Fruit fly (Drosophila melanogaster) whole organism, pupa: ENCODE measurements around the gene Rab21.
A peak's percentile ranks its signal among the peaks of the same experiment; 100 is the strongest.

ENCODE experiments used
- CG10348 ChIP-seq: fragments of 200-800 bp; sonication (Bioruptor generic); IDR thresholded peaks from 2 replicates; pipeline ENCODE4 v1.3.6; 2022; ENCODE audit warnings: missing biosample characterization, missing genetic modification characterization
- CG12605 ChIP-seq: fragments of 200-800 bp; sonication (Bioruptor generic); IDR thresholded peaks from 2 replicates; pipeline ENCODE4 v1.3.6; 2022; ENCODE audit warnings: missing biosample characterization, missing genetic modification characterization
- CG13204 ChIP-seq: fragments of 200-800 bp; sonication (Bioruptor generic); optimal IDR thresholded peaks from 2 replicates; lab custom pipeline; 2018; ENCODE audit warnings: missing biosample characterization, mild to moderate bottlenecking, missing genetic modification characterization, moderate library complexity
- CG14655 ChIP-seq: fragments of 200-800 bp; sonication (Bioruptor generic); optimal IDR thresholded peaks from 3 replicates; lab custom pipeline; 2017; ENCODE audit warnings: mild to moderate bottlenecking, missing biosample characterization, missing genetic modification reagents, missing genetic modification characterization
- CG15710 ChIP-seq: fragments of 200-800 bp; sonication (Bioruptor generic); optimal IDR thresholded peaks from 2 replicates; lab custom pipeline; 2018; ENCODE audit warnings: missing biosample characterization, mild to moderate bottlenecking, missing genetic modification characterization, moderate library complexity
- CG17806 ChIP-seq: fragments of 200-800 bp; sonication (Bioruptor generic); optimal IDR thresholded peaks from 2 replicates; lab custom pipeline; 2018; ENCODE audit warnings: missing biosample characterization, mild to moderate bottlenecking, missing genetic modification characterization, moderate library complexity
- CG32121 ChIP-seq: fragments of 200-800 bp; sonication (Bioruptor generic); IDR thresholded peaks from 2 replicates; pipeline ENCODE4 v1.3.6; 2022; ENCODE audit warnings: missing biosample characterization, missing genetic modification characterization
- CG34367 ChIP-seq: fragments of 200-800 bp; sonication (Bioruptor generic); optimal IDR thresholded peaks from 2 replicates; lab custom pipeline; 2018; ENCODE audit warnings: missing biosample characterization, mild to moderate bottlenecking, missing genetic modification characterization
- CG4496 ChIP-seq: fragments of 200-800 bp; sonication (Bioruptor generic); IDR thresholded peaks from 3 replicates; pipeline ENCODE4 v1.3.6; 2022; ENCODE audit warnings: missing biosample characterization, missing genetic modification characterization
- CG8159 ChIP-seq: fragments of 200-800 bp; sonication (Bioruptor generic); optimal IDR thresholded peaks from 3 replicates; lab custom pipeline; 2018; ENCODE audit warnings: missing biosample characterization, mild to moderate bottlenecking, missing genetic modification characterization, moderate library complexity
- CG8301 ChIP-seq: fragments of 200-800 bp; sonication (Bioruptor generic); optimal IDR thresholded peaks from 2 replicates; lab custom pipeline; 2018; ENCODE audit warnings: missing biosample characterization, mild to moderate bottlenecking, missing genetic modification characterization
- CG9948 ChIP-seq: fragments of 200-800 bp; sonication (Bioruptor generic); optimal IDR thresholded peaks from 2 replicates; lab custom pipeline; 2018; ENCODE audit warnings: missing biosample characterization, mild to moderate bottlenecking, missing genetic modification characterization, moderate library complexity
- D1 ChIP-seq: fragments of 200-800 bp; sonication (Bioruptor generic); optimal IDR thresholded peaks from 2 replicates; lab custom pipeline; 2018; ENCODE audit warnings: missing biosample characterization, mild to moderate bottlenecking, missing genetic modification characterization, moderate library complexity
- EcR ChIP-seq: fragments of 200-800 bp; sonication (Bioruptor generic); optimal IDR thresholded peaks from 3 replicates; lab custom pipeline; 2019; ENCODE audit warnings: missing biosample characterization, missing genetic modification characterization, mild to moderate bottlenecking, moderate library complexity, missing genetic modification reagents
- Ets98B ChIP-seq: fragments of 200-800 bp; sonication (Bioruptor generic); IDR thresholded peaks from 2 replicates; pipeline ENCODE4 v1.3.6; 2022; ENCODE audit warnings: missing biosample characterization, missing genetic modification characterization
- Pif1A ChIP-seq: fragments of 200-800 bp; sonication (Bioruptor generic); optimal IDR thresholded peaks from 3 replicates; lab custom pipeline; 2016; ENCODE audit warnings: missing biosample characterization, missing genetic modification characterization
- Pif1B ChIP-seq: fragments of 200-800 bp; sonication (Bioruptor generic); optimal IDR thresholded peaks from 3 replicates; lab custom pipeline; 2016; ENCODE audit warnings: missing biosample characterization, missing genetic modification characterization
- Snoo ChIP-seq: fragments of 200-800 bp; sonication (Bioruptor generic); optimal IDR thresholded peaks from 3 replicates; lab custom pipeline; 2017; ENCODE audit warnings: missing biosample characterization, mild to moderate bottlenecking, missing genetic modification characterization, inconsistent platforms
- fd96Ca ChIP-seq: fragments of 200-800 bp; sonication (Bioruptor generic); IDR thresholded peaks from 3 replicates; pipeline ENCODE4 v1.3.6; 2022; ENCODE audit warnings: missing biosample characterization, missing genetic modification characterization
- gl ChIP-seq: fragments of 200-800 bp; sonication (Bioruptor generic); optimal IDR thresholded peaks from 2 replicates; lab custom pipeline; 2018; ENCODE audit warnings: missing biosample characterization, mild to moderate bottlenecking, missing genetic modification characterization
- rn ChIP-seq: fragments of 200-800 bp; sonication (Bioruptor generic); IDR thresholded peaks from 2 replicates; pipeline ENCODE4 v1.3.6; 2022; ENCODE audit warnings: missing biosample characterization, missing genetic modification characterization

The Rab21 gene

dm6 chrX:23013208-23013607 is at the start of gene Rab21, which contains the start of gene Coa7:
Gene Rab21 (minus strand): TSS chrX:23013409.
Gene Coa7 (plus strand): TSS chrX:23013495.
- TF ChIP-seq CG4496 (GFP tag; lab: Robert Waterston, UW), result 0 out of 3 replicates have a peak, but pooled peaks have one; percentile 8
- no peak for TF ChIP-seq CG10348 (GFP tag; lab: Robert Waterston, UW)

- TF ChIP-seq Pif1B (GFP tag; lab: Kevin White, UChicago), result no peak
- no peak for TF ChIP-seq CG10348 (GFP tag; lab: Robert Waterston, UW)
- no peak for TF ChIP-seq CG8159 (tag; lab: Kevin White, UChicago)
- TF ChIP-seq CG4496 (GFP tag; lab: Robert Waterston, UW), result no peak
- no peak for TF ChIP-seq CG12605 (GFP tag; lab: Robert Waterston, UW)
- no peak for TF ChIP-seq Snoo (tag; lab: Kevin White, UChicago)
- TF ChIP-seq CG9948 (tag; lab: Kevin White, UChicago), result no peak
- TF ChIP-seq Pif1A (GFP tag; lab: Kevin White, UChicago), result no peak
- TF ChIP-seq gl (tag; lab: Kevin White, UChicago), result no peak
- TF ChIP-seq CG17806, result no peak
- TF ChIP-seq CG15710, result no peak
- no peak for TF ChIP-seq EcR (GFP tag; lab: Kevin White, UChicago)
These were observed 22.6 kb upstream of the Rab21 start, which contains the start of gene CG12061 for dm6 chrX:23035766-23036165. Gene CG12061 (plus strand): TSS chrX:23036066.

dm6 chrX:23022598-23022997 is 9.4 kb upstream of the Rab21 start, which contains the start of gene zyd:
Gene zyd (plus strand): TSS chrX:23022898.
- TF ChIP-seq EcR (GFP tag; lab: Kevin White, UChicago) (no peak), CG8159 (tag; lab: Kevin White, UChicago) (no peak), Ets98B (GFP tag; lab: Robert Waterston, UW) (no peak), Snoo (tag; lab: Kevin White, UChicago) (no peak), CG14655 (GFP tag; lab: Kevin White, UChicago) (no peak), Pif1B (GFP tag; lab: Kevin White, UChicago) (no peak), CG34367 (tag; lab: Kevin White, UChicago) (no peak), CG12605 (GFP tag; lab: Robert Waterston, UW) (no peak), Pif1A (GFP tag; lab: Kevin White, UChicago) (no peak), CG15710 (no peak), D1 (tag; lab: Kevin White, UChicago) (no peak), CG9948 (tag; lab: Kevin White, UChicago) (no peak), fd96Ca (GFP tag; lab: Robert Waterston, UW) (no peak), CG32121 (no peak), gl (tag; lab: Kevin White, UChicago) (no peak)

dm6 chrX:23011859-23012258 is 1.4 kb downstream of the Rab21 start:
- TF ChIP-seq EcR (GFP tag; lab: Kevin White, UChicago) (no peak), fd96Ca (GFP tag; lab: Robert Waterston, UW) (no peak), Ets98B (GFP tag; lab: Robert Waterston, UW) (no peak)

dm6 chrX:23011203-23011602 is 2.0 kb downstream of the Rab21 start, which contains the start of gene FucTC:
Gene FucTC (minus strand): TSS chrX:23011303.
- TF ChIP-seq CG32121 (no peak), CG14655 (GFP tag; lab: Kevin White, UChicago) (no peak), CG12605 (GFP tag; lab: Robert Waterston, UW) (no peak), CG17806 (no peak), D1 (tag; lab: Kevin White, UChicago) (no peak), Ets98B (GFP tag; lab: Robert Waterston, UW) (no peak), EcR (GFP tag; lab: Kevin White, UChicago) (no peak), CG9948 (tag; lab: Kevin White, UChicago) (no peak), CG8159 (tag; lab: Kevin White, UChicago) (no peak), rn (GFP tag; lab: Robert Waterston, UW) (no peak), gl (tag; lab: Kevin White, UChicago) (no peak), Pif1A (GFP tag; lab: Kevin White, UChicago) (no peak), CG8301 (tag; lab: Kevin White, UChicago) (no peak), CG4496 (GFP tag; lab: Robert Waterston, UW) (no peak), Snoo (tag; lab: Kevin White, UChicago) (no peak), CG13204 (GFP tag; lab: Kevin White, UChicago) (no peak), Pif1B (GFP tag; lab: Kevin White, UChicago) (no peak)

dm6 chrX:23010651-23011050 is 2.6 kb downstream of the Rab21 start:
- TF ChIP-seq CG32121 (no peak), CG13204 (GFP tag; lab: Kevin White, UChicago) (no peak), Ets98B (GFP tag; lab: Robert Waterston, UW) (no peak), CG12605 (GFP tag; lab: Robert Waterston, UW) (no peak)

- TF ChIP-seq EcR (GFP tag; lab: Kevin White, UChicago), result no peak
- peak; percentile 18 for TF ChIP-seq CG14655 (GFP tag; lab: Kevin White, UChicago)
- TF ChIP-seq CG13204 (GFP tag; lab: Kevin White, UChicago), result no peak
- no peak for TF ChIP-seq CG17806
- TF ChIP-seq, all 21 proteins: peak for 1
These were observed 5.8 kb downstream of the Rab21 start for dm6 chrX:23007399-23007798.
